Fruit fly (Drosophila melanogaster): Measurements from ENCODE around the gene CG11679.

Gene CG11679

DNA sequence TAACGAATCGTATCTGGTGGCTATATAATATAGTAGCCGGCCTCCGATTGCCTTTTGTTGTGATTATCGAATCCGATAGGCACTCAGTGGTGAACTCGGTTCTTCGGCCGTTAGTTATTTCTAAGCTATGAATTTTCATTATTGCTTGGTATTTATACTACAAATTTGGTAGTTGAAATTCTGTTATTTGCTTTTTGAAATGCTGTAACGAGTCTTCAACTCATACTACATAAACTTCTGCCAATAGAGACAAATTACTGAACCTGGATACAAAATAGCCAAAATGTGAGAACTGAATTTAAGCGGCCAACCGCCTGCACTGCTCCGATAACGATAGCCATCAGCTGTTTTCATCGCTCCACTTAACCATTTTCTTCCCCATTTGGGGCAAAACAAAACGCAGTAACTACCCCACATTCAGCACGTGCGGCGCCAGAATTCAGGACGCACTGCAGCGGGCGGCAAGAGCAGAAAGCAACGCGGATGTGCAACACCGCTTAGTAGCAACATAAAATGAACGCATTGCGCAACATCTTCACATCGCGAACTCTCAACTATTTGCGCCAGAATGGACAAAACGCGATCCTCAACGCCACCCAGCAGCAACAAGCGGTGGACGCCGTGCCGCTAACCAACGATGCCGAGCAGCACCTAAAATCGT is at the start of gene CG11679, which contains the start of gene CG8206:
TSS of gene CG11679 (minus strand) at position 65 of the 661 bp plus-strand sequence.
TSS of gene CG8206 (plus strand) at position 341 of the 661 bp plus-strand sequence.
- no peak for TF ChIP-seq ttk (optimal IDR thresholded peaks at IDR 0.05)
- TF ChIP-seq Myc (optimal IDR thresholded peaks at IDR 0.05): no peak
- no peak for TF ChIP-seq insv (optimal IDR thresholded peaks at IDR 0.05)
- no peak for TF ChIP-seq psq (optimal IDR thresholded peaks at IDR 0.05)
- TF ChIP-seq Sin3A (optimal IDR thresholded peaks at IDR 0.05): no peak
- TF ChIP-seq h (optimal IDR thresholded peaks at IDR 0.05): no peak

DNA sequence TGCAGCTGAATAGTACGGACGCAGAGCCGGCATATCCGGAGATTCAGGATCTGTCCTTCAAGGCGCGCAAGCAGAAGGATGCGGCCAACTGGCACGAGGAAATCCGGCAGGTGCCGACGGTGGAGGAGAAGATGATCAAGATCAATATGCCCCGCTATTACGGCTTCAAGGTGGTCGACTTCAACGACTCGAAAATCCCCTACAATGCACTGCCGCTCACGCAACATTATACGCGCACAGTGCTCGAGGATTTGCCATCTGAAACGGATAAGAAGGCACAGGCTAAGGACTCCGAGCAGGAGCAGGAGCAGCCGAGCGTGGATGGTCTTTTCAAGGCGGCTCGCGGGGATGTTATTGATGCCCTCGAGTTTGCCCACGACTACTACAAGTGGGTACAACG is 47.5 kb upstream of the CG11679 start:
- TF ChIP-seq psq (optimal IDR thresholded peaks at IDR 0.05) (no peak), insv (optimal IDR thresholded peaks at IDR 0.05) (no peak), ttk (optimal IDR thresholded peaks at IDR 0.05) (no peak), h (optimal IDR thresholded peaks at IDR 0.05) (no peak), Myc (optimal IDR thresholded peaks at IDR 0.05) (no peak), Sin3A (optimal IDR thresholded peaks at IDR 0.05) (no peak)

DNA sequence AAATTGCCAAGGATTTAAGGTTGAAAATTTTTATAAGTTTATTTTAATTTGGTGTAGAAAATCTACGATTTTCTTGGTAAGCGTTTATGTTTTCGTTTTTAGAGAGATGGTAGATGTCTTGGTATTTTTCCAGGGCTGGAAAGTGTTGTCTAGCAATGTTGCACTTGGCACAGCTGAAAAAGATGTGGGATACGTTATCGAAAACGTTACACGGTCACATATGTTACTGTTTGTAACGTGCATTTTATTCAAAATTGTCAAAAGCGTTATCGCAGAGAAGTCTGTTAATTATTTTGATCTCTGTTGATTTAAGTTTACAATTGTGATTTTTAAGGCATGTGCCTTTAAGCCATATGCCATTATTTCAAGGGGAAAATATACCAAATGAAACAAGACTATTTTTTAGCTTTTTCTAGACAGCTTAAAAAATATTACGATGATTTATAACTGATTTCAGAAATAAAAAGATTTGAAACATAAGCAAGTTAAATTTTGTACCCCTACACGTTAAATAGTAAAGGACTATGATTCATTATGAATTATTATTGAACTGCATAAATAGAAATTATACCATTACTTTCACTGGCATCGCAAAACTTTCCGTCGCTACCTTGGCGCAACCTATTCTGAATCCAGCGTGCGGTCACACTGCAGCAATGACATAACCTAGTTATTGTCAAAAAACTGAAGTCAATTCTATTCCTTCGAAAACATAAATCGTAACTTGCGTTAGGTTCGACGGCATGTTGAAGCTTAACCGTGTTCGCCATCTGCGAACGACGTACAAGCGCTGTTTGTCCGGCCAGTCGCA is 46.9 kb upstream of the CG11679 start, which contains the start of the genes Paf-AHalpha and mRpS30:
TSS of gene Paf-AHalpha (minus strand) at position 155 of the 811 bp plus-strand sequence.
TSS of gene mRpS30 (plus strand) at position 619 of the 811 bp plus-strand sequence.
- TF ChIP-seq ttk (optimal IDR thresholded peaks at IDR 0.05) (no peak), Sin3A (optimal IDR thresholded peaks at IDR 0.05) (no peak), psq (optimal IDR thresholded peaks at IDR 0.05) (no peak), Myc (optimal IDR thresholded peaks at IDR 0.05) (no peak), insv (optimal IDR thresholded peaks at IDR 0.05) (no peak), h (optimal IDR thresholded peaks at IDR 0.05) (no peak)

DNA sequence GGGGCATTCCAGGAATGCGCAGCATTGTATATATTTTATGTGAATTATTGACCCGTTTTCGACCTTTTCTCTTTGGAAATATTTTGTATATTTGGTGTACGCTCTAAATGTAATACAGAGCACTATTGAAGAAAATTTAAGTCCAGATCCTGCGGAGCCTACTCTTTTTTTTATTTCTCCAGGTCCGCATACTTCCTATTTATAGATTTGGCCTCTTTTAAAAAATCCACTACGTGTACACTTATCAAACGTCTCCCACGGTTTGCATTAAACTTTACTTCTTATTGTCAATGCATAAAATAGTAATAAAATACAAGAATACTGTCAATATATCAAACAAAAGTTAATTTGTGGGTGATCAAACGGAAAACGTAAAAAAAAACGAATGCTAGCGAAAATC is 44.9 kb upstream of the CG11679 start, which contains the start of gene Efhc1.1:
TSS of gene Efhc1.1 (minus strand) at position 101 of the 400 bp plus-strand sequence.
- TF ChIP-seq ttk (optimal IDR thresholded peaks at IDR 0.05): no peak
- TF ChIP-seq psq (optimal IDR thresholded peaks at IDR 0.05): no peak
- no peak for TF ChIP-seq insv (optimal IDR thresholded peaks at IDR 0.05)
- no peak for TF ChIP-seq Sin3A (optimal IDR thresholded peaks at IDR 0.05)
- TF ChIP-seq h (optimal IDR thresholded peaks at IDR 0.05): no peak
- TF ChIP-seq Myc (optimal IDR thresholded peaks at IDR 0.05): no peak

DNA sequence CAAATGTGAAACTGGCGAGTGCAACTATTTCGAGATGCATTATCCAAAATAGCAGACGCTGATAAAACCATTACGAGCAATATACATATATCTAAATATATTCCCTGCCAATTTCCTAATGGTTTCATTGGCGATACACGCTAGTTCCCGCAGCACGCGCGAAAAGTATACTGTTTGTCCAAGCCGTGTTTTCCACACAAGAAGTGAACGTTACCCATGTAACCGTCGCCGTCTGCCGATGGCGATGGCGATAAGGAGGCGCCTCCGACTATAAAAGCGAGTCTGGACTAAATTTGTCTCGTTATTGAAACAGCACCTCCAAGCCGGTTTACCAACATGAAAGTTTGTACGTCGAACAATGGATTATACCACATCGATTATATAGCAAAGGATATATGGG is 40.1 kb upstream of the CG11679 start, which contains the start of gene CG43673:
TSS of gene CG43673 (plus strand) at position 301 of the 400 bp plus-strand sequence.
- no peak for TF ChIP-seq ttk (optimal IDR thresholded peaks at IDR 0.05)
- TF ChIP-seq insv (optimal IDR thresholded peaks at IDR 0.05): no peak
- TF ChIP-seq psq (optimal IDR thresholded peaks at IDR 0.05): no peak
- TF ChIP-seq Myc (optimal IDR thresholded peaks at IDR 0.05): no peak
- TF ChIP-seq Sin3A (optimal IDR thresholded peaks at IDR 0.05): no peak
- TF ChIP-seq h (optimal IDR thresholded peaks at IDR 0.05): no peak

DNA sequence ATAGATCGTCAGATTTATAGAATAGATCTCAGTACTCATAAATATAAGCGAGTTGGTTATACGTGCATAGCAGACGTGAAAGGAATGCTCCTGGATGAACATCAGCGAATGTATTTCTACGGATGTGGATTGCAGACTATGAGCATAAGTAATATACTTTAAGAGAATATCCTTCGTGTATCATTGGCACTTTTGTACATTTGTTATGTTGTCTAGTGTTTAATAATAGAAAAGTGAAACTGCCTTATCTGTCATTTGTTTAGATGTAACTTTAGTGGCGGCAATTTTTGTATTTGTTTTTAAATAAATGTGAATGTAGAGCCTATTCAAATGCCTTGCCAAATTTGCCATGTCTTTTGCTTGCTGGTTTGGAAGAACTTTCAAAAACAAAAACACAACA is 33.9 kb upstream of the CG11679 start, which contains the start of gene CG43672:
TSS of gene CG43672 (plus strand) at position 301 of the 400 bp plus-strand sequence.
- TF ChIP-seq ttk (optimal IDR thresholded peaks at IDR 0.05) (no peak), psq (optimal IDR thresholded peaks at IDR 0.05) (no peak), Sin3A (optimal IDR thresholded peaks at IDR 0.05) (no peak), Myc (optimal IDR thresholded peaks at IDR 0.05) (no peak), h (optimal IDR thresholded peaks at IDR 0.05) (no peak), insv (optimal IDR thresholded peaks at IDR 0.05) (no peak)

DNA sequence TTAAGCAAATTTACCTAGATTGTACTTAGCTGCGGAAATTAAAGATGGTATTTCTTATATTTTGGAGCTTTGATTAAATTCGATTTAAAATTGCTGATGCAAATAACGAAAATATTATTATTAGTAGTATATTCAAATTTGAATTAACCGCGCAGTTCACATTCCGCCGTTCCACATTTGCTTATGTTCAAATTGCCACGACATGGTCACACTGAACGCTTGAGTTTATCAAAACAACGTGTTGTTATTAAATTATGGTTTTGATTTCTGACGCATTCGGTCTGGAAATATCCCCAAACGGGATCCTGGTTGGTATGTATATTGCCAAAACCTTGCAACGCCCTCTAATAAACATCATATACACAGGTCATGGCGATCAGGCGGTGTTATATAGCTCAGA is 30.7 kb upstream of the CG11679 start, which contains the start of gene CG33172:
TSS of gene CG33172 (plus strand) at position 208 of the 400 bp plus-strand sequence.
- TF ChIP-seq insv (optimal IDR thresholded peaks at IDR 0.05) (no peak), psq (optimal IDR thresholded peaks at IDR 0.05) (no peak), ttk (optimal IDR thresholded peaks at IDR 0.05) (no peak), Myc (optimal IDR thresholded peaks at IDR 0.05) (no peak), Sin3A (optimal IDR thresholded peaks at IDR 0.05) (no peak), h (optimal IDR thresholded peaks at IDR 0.05) (no peak)

DNA sequence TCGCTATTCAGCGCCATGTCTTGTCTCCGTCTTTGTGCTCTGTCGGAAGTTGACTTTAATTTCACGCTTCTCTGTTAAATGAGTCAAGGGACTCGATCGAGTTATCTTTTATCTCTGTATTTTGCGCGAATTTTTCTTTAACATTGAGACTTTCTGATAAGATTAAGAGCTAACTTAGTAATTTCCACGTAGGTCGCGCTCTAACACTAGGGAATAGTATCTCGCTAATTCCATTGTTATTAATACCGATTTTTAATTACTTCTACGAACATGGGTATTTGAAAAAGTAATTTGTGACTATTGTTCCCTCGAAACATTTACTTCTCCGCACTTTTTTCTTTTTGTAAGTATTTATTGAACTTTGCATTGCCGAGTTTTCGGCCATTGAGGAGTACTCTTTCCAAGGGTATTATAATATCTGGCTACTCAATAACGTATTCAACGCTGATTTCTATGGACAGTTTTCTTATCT is 27.7 kb upstream of the CG11679 start, which contains the start of gene CG8952:
TSS of gene CG8952 (minus strand) at position 51 of the 472 bp plus-strand sequence.
- TF ChIP-seq h (optimal IDR thresholded peaks at IDR 0.05): no peak
- no peak for TF ChIP-seq psq (optimal IDR thresholded peaks at IDR 0.05)
- TF ChIP-seq ttk (optimal IDR thresholded peaks at IDR 0.05): no peak

DNA sequence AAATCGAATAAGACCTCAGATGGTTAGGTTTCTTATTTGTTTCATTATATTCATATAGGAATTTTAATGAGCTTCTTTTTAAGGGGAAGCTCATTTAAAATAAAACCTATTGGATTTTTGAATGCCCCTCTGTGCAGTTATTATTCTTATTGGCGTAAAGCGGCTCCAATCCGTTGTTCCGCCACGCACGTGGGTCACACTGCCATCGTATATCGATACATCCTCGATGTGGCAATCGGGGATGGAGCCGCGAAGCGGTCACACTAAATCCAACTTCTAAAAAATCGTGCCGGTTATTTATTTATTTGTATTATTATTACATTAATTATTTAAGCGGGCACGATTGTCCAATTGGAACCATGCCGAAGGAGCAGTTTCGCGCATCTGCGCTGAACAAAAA is 24.0 kb upstream of the CG11679 start, which contains the start of gene Polr3A:
TSS of gene Polr3A (plus strand) at position 234 of the 400 bp plus-strand sequence.
- no peak for TF ChIP-seq psq (optimal IDR thresholded peaks at IDR 0.05)
- TF ChIP-seq ttk (optimal IDR thresholded peaks at IDR 0.05): no peak
- TF ChIP-seq h (optimal IDR thresholded peaks at IDR 0.05): no peak
- no peak for TF ChIP-seq insv (optimal IDR thresholded peaks at IDR 0.05)
- no peak for TF ChIP-seq Sin3A (optimal IDR thresholded peaks at IDR 0.05)
- no peak for TF ChIP-seq Myc (optimal IDR thresholded peaks at IDR 0.05)

DNA sequence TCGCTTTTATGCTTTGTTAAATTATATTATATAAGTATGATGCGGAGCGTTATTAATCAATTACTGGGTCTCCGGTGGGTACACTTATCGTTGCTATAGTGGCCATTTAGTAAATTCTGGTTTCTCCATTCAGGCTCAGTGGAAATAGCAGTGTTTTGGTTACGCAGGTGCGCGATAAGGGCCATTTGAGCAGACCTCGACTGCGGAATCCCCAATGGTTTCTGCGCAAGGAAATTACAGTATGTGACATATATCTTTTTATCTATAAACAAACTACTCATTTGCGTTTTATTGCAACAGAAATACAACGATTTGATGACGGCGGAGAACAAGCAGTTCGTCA is 22.5 kb upstream of the CG11679 start:
- TF ChIP-seq Sin3A (optimal IDR thresholded peaks at IDR 0.05) (no peak), h (optimal IDR thresholded peaks at IDR 0.05) (no peak), ttk (optimal IDR thresholded peaks at IDR 0.05) (no peak), psq (optimal IDR thresholded peaks at IDR 0.05) (no peak), insv (optimal IDR thresholded peaks at IDR 0.05) (no peak), Myc (optimal IDR thresholded peaks at IDR 0.05) (no peak)

DNA sequence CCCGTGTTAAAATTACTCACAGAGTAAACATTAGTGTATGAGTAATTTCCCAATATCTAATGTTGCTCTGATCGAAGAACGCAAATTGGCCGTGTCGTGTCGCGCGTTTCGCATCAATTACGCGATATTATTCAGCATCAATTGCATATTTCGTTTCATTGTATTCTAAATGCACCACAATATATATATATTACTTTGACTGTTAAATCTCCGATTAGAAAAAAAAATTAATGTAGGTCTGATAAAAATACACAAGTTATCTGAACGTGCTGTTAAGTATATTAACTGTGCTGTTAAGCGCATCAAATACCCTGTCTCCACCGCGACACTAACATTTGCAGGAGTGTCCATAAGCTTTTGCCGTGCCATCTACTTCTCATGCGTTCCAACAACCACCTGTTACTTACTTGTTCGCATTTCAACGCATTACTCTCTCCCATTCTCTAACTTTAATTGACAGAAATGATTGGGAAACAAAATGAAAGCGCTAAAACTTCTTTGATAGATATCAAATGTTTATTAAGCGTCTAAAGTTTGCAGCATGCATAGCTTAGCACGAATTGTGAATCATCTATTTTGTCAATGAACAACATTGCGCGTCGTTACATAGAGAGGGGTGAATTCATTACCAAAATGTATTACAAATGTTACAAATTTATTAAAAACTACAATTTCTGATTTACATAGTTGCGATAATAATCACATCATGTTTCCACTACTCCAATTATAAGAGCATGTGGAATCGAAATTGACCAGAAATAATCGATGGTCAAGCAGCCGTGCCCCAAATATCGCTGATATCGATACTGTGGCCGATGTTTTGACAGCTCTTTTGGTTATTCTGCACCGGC is 21.9 kb upstream of the CG11679 start, which contains the start of the genes Graf and mRpL3:
TSS of gene Graf (minus strand) at position 287 of the 851 bp plus-strand sequence.
TSS of gene mRpL3 (plus strand) at position 802 of the 851 bp plus-strand sequence.
- TF ChIP-seq insv (optimal IDR thresholded peaks at IDR 0.05) (no peak), psq (optimal IDR thresholded peaks at IDR 0.05) (no peak), ttk (optimal IDR thresholded peaks at IDR 0.05) (no peak), h (optimal IDR thresholded peaks at IDR 0.05) (no peak), Myc (optimal IDR thresholded peaks at IDR 0.05) (no peak), Sin3A (optimal IDR thresholded peaks at IDR 0.05) (no peak)
